Worm (Caenorhabditis elegans): ENCODE results near the gene Y68A4A.10.

The Y68A4A.10 gene

ce11 chrV:17198926-17199325, 3.0 kb upstream of the Y68A4A.10 start, which contains the start of gene srz-96:
srz-96 (plus strand) TSS chrV:17199226.
- no peak for TF ChIP-seq lin-13 (GFP tag; optimal IDR thresholded peaks at IDR 0.05)
- TF ChIP-seq F26F4.8 (GFP tag; conservative IDR thresholded peaks at IDR 0.05): no peak
- TF ChIP-seq Y48G9A.11 (GFP tag; IDR thresholded peaks at IDR 0.05): no peak
- no peak for TF ChIP-seq ceh-62 (tag; optimal IDR thresholded peaks at IDR 0.05)
- no peak for TF ChIP-seq mxl-2 (GFP tag; conservative IDR thresholded peaks at IDR 0.05)
- no peak for TF ChIP-seq ztf-11 (tag; optimal IDR thresholded peaks at IDR 0.05)

ce11 chrV:17206469-17206868, 4.5 kb downstream of the Y68A4A.10 start:
- TF ChIP-seq set-16 (GFP tag; IDR thresholded peaks at IDR 0.05) (peak; percentile 92), zip-11 (GFP tag; IDR thresholded peaks at IDR 0.05) (no peak)

ce11 chrV:17208045-17208444, 6.1 kb downstream of the Y68A4A.10 start, which contains the start of gene Y68A4A.13:
Y68A4A.13 (minus strand) TSS chrV:17208145.
- TF ChIP-seq php-3 (GFP tag; IDR thresholded peaks at IDR 0.05): no peak
- TF ChIP-seq aha-1 (tag): peak; percentile 44

- TF ChIP-seq set-16 (GFP tag; IDR thresholded peaks at IDR 0.05): peak; percentile 86
- TF ChIP-seq D1046.2 (GFP tag; IDR thresholded peaks at IDR 0.05): no peak
These were observed 10.2 kb downstream of the Y68A4A.10 start, which contains the start of gene srh-236 for ce11 chrV:17211989-17212731. srh-236 (minus strand) TSS chrV:17212039.

- TF ChIP-seq lin-39 (tag; optimal IDR thresholded peaks at IDR 0.05) (no peak), egl-43 (GFP tag; IDR thresholded peaks at IDR 0.05) (no peak), dpl-1 (GFP tag; optimal IDR thresholded peaks at IDR 0.05) (no peak), mdt-29 (GFP tag; IDR thresholded peaks at IDR 0.05) (no peak), zag-1 (tag; optimal IDR thresholded peaks at IDR 0.05) (no peak), nhr-28 (tag; optimal IDR thresholded peaks at IDR 0.05) (no peak), F44E2.7 (GFP tag; IDR thresholded peaks at IDR 0.05) (no peak), nhr-237 (tag; optimal IDR thresholded peaks at IDR 0.05) (no peak), lin-1 (GFP tag; IDR thresholded peaks at IDR 0.05) (no peak), ztf-7 (tag; optimal IDR thresholded peaks at IDR 0.05) (no peak), ZK546.5 (tag; optimal IDR thresholded peaks at IDR 0.05) (no peak), hif-1 (tag; optimal IDR thresholded peaks at IDR 0.05) (no peak), spr-3 (GFP tag; optimal IDR thresholded peaks at IDR 0.05) (no peak), dmd-9 (GFP tag; IDR thresholded peaks at IDR 0.05) (no peak), Y75B8A.6 (GFP tag; IDR thresholded peaks at IDR 0.05) (no peak)
These were observed 10.8 kb downstream of the Y68A4A.10 start, which contains the start of gene srh-113 for ce11 chrV:17212743-17213142. srh-113 (plus strand) TSS chrV:17213043.

- no peak for TF ChIP-seq lin-29 (GFP tag; IDR thresholded peaks at IDR 0.05)
- 0 out of 4 replicates have a peak, but pooled peaks of 1 of the 2 experiments have one; percentile 12 for TF ChIP-seq madf-5 (GFP tag; IDR thresholded peaks at IDR 0.05)
These were observed 13.7 kb downstream of the Y68A4A.10 start for ce11 chrV:17215602-17216001.

- no peak for TF ChIP-seq F37D6.2 (tag; optimal IDR thresholded peaks at IDR 0.05)
- no peak for TF ChIP-seq vab-7 (GFP tag; IDR thresholded peaks at IDR 0.05)
- TF ChIP-seq fos-1 (tag; optimal IDR thresholded peaks at IDR 0.05): no peak
These were observed 15.7 kb downstream of the Y68A4A.10 start, which contains the start of gene srbc-62 for ce11 chrV:17217690-17218089. srbc-62 (plus strand) TSS chrV:17217990.

Data from whole organism, L4 larva.